Fruit fly (Drosophila melanogaster) whole organism: ENCODE measurements around the gene HDAC11.

Experiments
- CG8478 ChIP-seq: fragments of >200 bp; optimal IDR thresholded peaks from 2 replicates; lab custom pipeline; 2018; ENCODE audit warnings: inconsistent platforms
- Dll ChIP-seq: fragments of >200 bp; optimal IDR thresholded peaks from 2 replicates; lab custom pipeline; 2017
- EcR ChIP-seq, 2 experiments: fragments of >200 bp; optimal IDR thresholded peaks; 2 replicates each; lab custom pipeline; 2017; ENCODE audit warnings: missing biosample characterization in 2 of 2, missing genetic modification characterization in 2 of 2, missing genetic modification reagents in 2 of 2
- pan ChIP-seq: fragments of >200 bp; optimal IDR thresholded peaks from 2 replicates; lab custom pipeline; 2017
- psq ChIP-seq: fragments of >200 bp; optimal IDR thresholded peaks from 2 replicates; lab custom pipeline; 2017
- usp ChIP-seq: fragments of >200 bp; optimal IDR thresholded peaks from 2 replicates; lab custom pipeline; 2017; ENCODE audit warnings: missing biosample characterization, missing genetic modification characterization, mixed read lengths

DNA sequence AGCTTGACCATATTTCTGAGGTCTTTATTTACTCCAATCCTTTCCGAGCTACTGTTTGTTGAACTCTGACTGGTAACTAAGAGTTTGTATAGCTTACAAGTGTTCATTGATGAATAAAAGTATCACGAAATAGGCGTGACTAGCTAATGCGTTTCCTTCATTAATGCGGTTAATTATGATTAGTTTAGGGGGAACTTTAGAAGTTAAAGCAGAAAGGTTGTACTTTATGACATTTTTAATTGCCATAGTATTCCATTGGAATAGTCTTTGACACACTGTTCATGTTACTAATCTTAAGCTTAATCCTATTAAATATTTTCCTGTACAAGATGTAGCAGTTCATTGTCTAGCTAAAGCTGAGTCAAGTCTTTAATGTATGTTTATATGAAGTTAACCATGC, 3.7 kb upstream of the HDAC11 start, which contains the start of gene ppk22:
- no peak for TF ChIP-seq usp (GFP tag; lab: Kevin White, UChicago)
- no peak for TF ChIP-seq psq (lab: Kevin White, UChicago)
- no peak for TF ChIP-seq CG8478
- TF ChIP-seq EcR (GFP tag; optimal IDR thresholded peaks at IDR 0.05; lab: Kevin White, UChicago), result no peak
- no peak for TF ChIP-seq Dll (lab: Kevin White, UChicago)
- TF ChIP-seq pan (lab: Kevin White, UChicago), result no peak
